Fruit fly (Drosophila melanogaster) whole organism, embryonic: ENCODE results near the gene Lcp65Ab1.

ENCODE experiments used
- Adf1 ChIP-seq: fragments of 200-800 bp; sonication (Bioruptor generic); IDR thresholded peaks from 2 replicates; pipeline ENCODE4 v1.3.6; 2022; ENCODE audit warnings: missing biosample characterization, missing genetic modification characterization
- Antp ChIP-seq: fragments of 200-800 bp; sonication (Bioruptor generic); optimal IDR thresholded peaks from 3 replicates; lab custom pipeline; 2016; ENCODE audit warnings: missing biosample characterization, missing genetic modification characterization
- BEAF-32 ChIP-seq: fragments of 200-800 bp; sonication (Bioruptor generic); optimal IDR thresholded peaks from 3 replicates; lab custom pipeline; 2017; ENCODE audit warnings: missing biosample characterization, missing genetic modification characterization, mild to moderate bottlenecking, moderate library complexity, missing genetic modification reagents
- Bdp1 ChIP-seq: fragments of 200-800 bp; sonication (Bioruptor generic); optimal IDR thresholded peaks from 3 replicates; lab custom pipeline; 2016; ENCODE audit warnings: missing biosample characterization, missing genetic modification characterization
- CG10959 ChIP-seq: fragments of 200-800 bp; sonication (Bioruptor generic); IDR thresholded peaks from 2 replicates; pipeline ENCODE4 v1.3.6; 2022; ENCODE audit warnings: missing biosample characterization, missing genetic modification characterization
- CG11695 ChIP-seq: fragments of 200-800 bp; sonication (Bioruptor generic); IDR thresholded peaks from 3 replicates; pipeline ENCODE4 v1.3.6; 2022; ENCODE audit warnings: missing biosample characterization, missing genetic modification characterization
- CG13424 ChIP-seq: fragments of 200-800 bp; sonication (Bioruptor generic); optimal IDR thresholded peaks from 2 replicates; lab custom pipeline; 2019; ENCODE audit warnings: missing biosample characterization, mild to moderate bottlenecking, missing genetic modification characterization, moderate library complexity
- CG15073 ChIP-seq: fragments of 200-800 bp; sonication (Bioruptor generic); optimal IDR thresholded peaks from 2 replicates; lab custom pipeline; 2016; ENCODE audit warnings: missing biosample characterization, missing genetic modification characterization
- CG15269 ChIP-seq: fragments of 200-800 bp; sonication (Bioruptor generic); optimal IDR thresholded peaks from 2 replicates; lab custom pipeline; 2018; ENCODE audit warnings: missing biosample characterization, mild to moderate bottlenecking, missing genetic modification characterization, moderate library complexity
- CG1647 ChIP-seq: fragments of 200-800 bp; sonication (Bioruptor generic); optimal IDR thresholded peaks from 3 replicates; lab custom pipeline; 2016; ENCODE audit warnings: missing biosample characterization, missing genetic modification characterization
- CG16863 ChIP-seq: fragments of 200-800 bp; sonication (Bioruptor generic); optimal IDR thresholded peaks from 3 replicates; lab custom pipeline; 2016; ENCODE audit warnings: missing biosample characterization, missing genetic modification characterization
- CG1832 ChIP-seq: fragments of 200-800 bp; sonication (Bioruptor generic); optimal IDR thresholded peaks from 2 replicates; lab custom pipeline; 2017; ENCODE audit warnings: missing biosample characterization, mild to moderate bottlenecking, missing genetic modification characterization, inconsistent platforms
- CG18599 ChIP-seq: fragments of 200-800 bp; sonication (Bioruptor generic); optimal IDR thresholded peaks from 3 replicates; lab custom pipeline; 2017; ENCODE audit warnings: missing biosample characterization, missing genetic modification characterization, mild to moderate bottlenecking, moderate library complexity, missing genetic modification reagents
- CG4854 ChIP-seq: fragments of 200-800 bp; sonication (Bioruptor generic); optimal IDR thresholded peaks from 2 replicates; lab custom pipeline; 2016; ENCODE audit warnings: missing biosample characterization, missing genetic modification characterization, inconsistent platforms
- CG7839 ChIP-seq: fragments of 200-800 bp; sonication (Bioruptor generic); optimal IDR thresholded peaks from 3 replicates; lab custom pipeline; 2018; ENCODE audit warnings: missing biosample characterization, mild to moderate bottlenecking, missing genetic modification characterization, moderate library complexity
- CG8944 ChIP-seq: fragments of 200-800 bp; sonication (Bioruptor generic); optimal IDR thresholded peaks from 3 replicates; lab custom pipeline; 2016; ENCODE audit warnings: missing biosample characterization, missing genetic modification characterization
- CG9727 ChIP-seq: fragments of 200-800 bp; sonication (Bioruptor generic); optimal IDR thresholded peaks from 3 replicates; lab custom pipeline; 2017; ENCODE audit warnings: missing biosample characterization, mild to moderate bottlenecking, missing genetic modification characterization
- CG9932 ChIP-seq: fragments of 200-800 bp; sonication (Bioruptor generic); IDR thresholded peaks from 2 replicates; pipeline ENCODE4 v1.3.6; 2022; ENCODE audit warnings: missing biosample characterization, missing genetic modification characterization
- Dip2 ChIP-seq: fragments of 200-800 bp; sonication (Bioruptor generic); IDR thresholded peaks from 2 replicates; pipeline ENCODE4 v1.3.6; 2022; ENCODE audit warnings: missing biosample characterization, missing genetic modification characterization
- Doc2 ChIP-seq: fragments of 200-800 bp; sonication (Bioruptor generic); IDR thresholded peaks from 2 replicates; pipeline ENCODE4 v1.3.6; 2022; ENCODE audit warnings: missing biosample characterization, missing genetic modification characterization
- GATAe ChIP-seq: fragments of 200-800 bp; sonication (Bioruptor generic); conservative IDR thresholded peaks from 2 replicates; pipeline ENCODE4 v1.3.6; 2022; ENCODE audit warnings: missing biosample characterization, missing genetic modification characterization
- HLH3B ChIP-seq: fragments of 200-800 bp; sonication (Bioruptor generic); IDR thresholded peaks from 2 replicates; pipeline ENCODE4 v1.3.6; 2022; ENCODE audit warnings: missing biosample characterization, missing genetic modification characterization
- HLH54F ChIP-seq: fragments of 200-800 bp; sonication (Bioruptor generic); optimal IDR thresholded peaks from 3 replicates; lab custom pipeline; 2016; ENCODE audit warnings: missing biosample characterization, missing genetic modification characterization
- Hand ChIP-seq: fragments of 200-800 bp; sonication (Bioruptor generic); optimal IDR thresholded peaks from 2 replicates; lab custom pipeline; 2017; ENCODE audit warnings: mild to moderate bottlenecking, missing biosample characterization, missing genetic modification reagents, missing genetic modification characterization
- Hr51 ChIP-seq, 2 experiments: fragments of 200-800 bp; sonication (Bioruptor generic); optimal IDR thresholded peaks; 2 replicates in 1 of 2; 3 replicates in 1 of 2; lab custom pipeline; 2016 to 2018; ENCODE audit warnings: missing biosample characterization in 2 of 2, missing genetic modification characterization in 2 of 2, mild to moderate bottlenecking in 1 of 2, moderate library complexity in 1 of 2
- MBD-R2 ChIP-seq: fragments of 200-800 bp; sonication (Bioruptor generic); IDR thresholded peaks from 2 replicates; pipeline ENCODE4 v1.3.6; 2022; ENCODE audit warnings: missing biosample characterization, missing genetic modification characterization
- Med ChIP-seq: fragments of 200-800 bp; sonication (Bioruptor generic); peaks from one replicate; lab custom pipeline; 2016; ENCODE audit warnings: missing biosample characterization, missing genetic modification characterization, mild to moderate bottlenecking, inconsistent platforms, moderate library complexity
- NK7.1 ChIP-seq: fragments of 200-800 bp; sonication (Bioruptor generic); optimal IDR thresholded peaks from 3 replicates; lab custom pipeline; 2016; ENCODE audit warnings: missing biosample characterization, missing genetic modification characterization
- al ChIP-seq: fragments of 200-800 bp; sonication (Bioruptor generic); IDR thresholded peaks from 2 replicates; pipeline ENCODE4 v1.3.6; 2022; ENCODE audit warnings: missing biosample characterization, missing genetic modification characterization
- ap ChIP-seq: fragments of 200-800 bp; sonication (Bioruptor generic); IDR thresholded peaks from 2 replicates; pipeline ENCODE4 v1.3.6; 2022; ENCODE audit warnings: missing biosample characterization, missing genetic modification characterization
- bbx ChIP-seq: fragments of 200-800 bp; sonication (Bioruptor generic); IDR thresholded peaks from 2 replicates; pipeline ENCODE4 v1.3.6; 2022; ENCODE audit warnings: missing biosample characterization, missing genetic modification characterization; ENCODE audit not compliant: partially characterized antibody
- cas ChIP-seq: fragments of 200-800 bp; sonication (Bioruptor generic); IDR thresholded peaks from 2 replicates; pipeline ENCODE4 v1.3.6; 2022; ENCODE audit warnings: missing biosample characterization, missing genetic modification characterization
- cato ChIP-seq: fragments of 200-800 bp; sonication (Bioruptor generic); optimal IDR thresholded peaks from 2 replicates; lab custom pipeline; 2016; ENCODE audit warnings: missing biosample characterization, missing genetic modification characterization, borderline replicate concordance
- cg ChIP-seq: fragments of 200-800 bp; sonication (Bioruptor generic); optimal IDR thresholded peaks from 3 replicates; lab custom pipeline; 2019; ENCODE audit warnings: missing biosample characterization, mild to moderate bottlenecking, missing genetic modification characterization, moderate library complexity
- gcm ChIP-seq: fragments of 200-800 bp; sonication (Bioruptor generic); optimal IDR thresholded peaks from 2 replicates; lab custom pipeline; 2019; ENCODE audit warnings: missing biosample characterization, mild to moderate bottlenecking, missing genetic modification characterization, moderate library complexity
- gt ChIP-seq: fragments of 200-800 bp; sonication (Bioruptor generic); IDR thresholded peaks from 2 replicates; pipeline ENCODE4 v1.3.6; 2022; ENCODE audit warnings: missing biosample characterization, missing genetic modification characterization
- hb ChIP-seq: fragments of 200-800 bp; sonication (Bioruptor generic); IDR thresholded peaks from 3 replicates; pipeline ENCODE4 v1.3.6; 2022; ENCODE audit warnings: missing biosample characterization, missing genetic modification characterization; ENCODE audit not compliant: partially characterized antibody
- lov ChIP-seq, 2 experiments: fragments of 200-800 bp in 1 of 2; fragments of >200 bp in 1 of 2; sonication (Bioruptor generic) in 1 of 2; IDR thresholded peaks in 1 of 2; optimal IDR thresholded peaks in 1 of 2; 2 replicates in 1 of 2; 3 replicates in 1 of 2; pipeline versions ENCODE4 v1.3.6 to Lab custom; 2017 to 2022; ENCODE audit warnings: missing biosample characterization in 1 of 2, missing genetic modification characterization in 1 of 2
- pfk ChIP-seq: fragments of 200-800 bp; sonication (Bioruptor generic); optimal IDR thresholded peaks from 2 replicates; lab custom pipeline; 2018; ENCODE audit warnings: missing biosample characterization, mild to moderate bottlenecking, missing genetic modification characterization, moderate library complexity
- sens ChIP-seq: fragments of 200-800 bp; sonication (Bioruptor generic); peaks from one replicate; lab custom pipeline; 2016; ENCODE audit warnings: missing biosample characterization, missing genetic modification characterization
- seq ChIP-seq: fragments of 200-800 bp; sonication (Bioruptor generic); IDR thresholded peaks from 2 replicates; pipeline ENCODE4 v1.3.6; 2022; ENCODE audit warnings: missing biosample characterization, missing genetic modification characterization
- sima ChIP-seq: fragments of 200-800 bp; sonication (Bioruptor generic); optimal IDR thresholded peaks from 2 replicates; lab custom pipeline; 2016; ENCODE audit warnings: missing biosample characterization, missing genetic modification characterization
- sisA ChIP-seq: fragments of 200-800 bp; sonication (Bioruptor generic); IDR thresholded peaks from 2 replicates; pipeline ENCODE4 v1.3.6; 2022; ENCODE audit warnings: missing biosample characterization, missing genetic modification characterization
- slbo ChIP-seq: fragments of 200-800 bp; sonication (Bioruptor generic); IDR thresholded peaks from 2 replicates; pipeline ENCODE4 v1.3.6; 2022; ENCODE audit warnings: missing biosample characterization, missing genetic modification characterization
- slou ChIP-seq: fragments of 200-800 bp; sonication (Bioruptor generic); optimal IDR thresholded peaks from 3 replicates; lab custom pipeline; 2016; ENCODE audit warnings: missing biosample characterization, missing genetic modification characterization
- tap ChIP-seq: fragments of 200-800 bp; optimal IDR thresholded peaks from 3 replicates; lab custom pipeline; 2019; ENCODE audit warnings: missing biosample characterization, mild to moderate bottlenecking, missing genetic modification characterization, moderate library complexity
- unpg ChIP-seq: fragments of 200-800 bp; sonication (Bioruptor generic); optimal IDR thresholded peaks from 3 replicates; lab custom pipeline; 2018; ENCODE audit warnings: missing biosample characterization, mild to moderate bottlenecking, missing genetic modification characterization, moderate library complexity
- vvl ChIP-seq: fragments of 200-800 bp; sonication (Bioruptor generic); IDR thresholded peaks from 2 replicates; pipeline ENCODE4 v1.3.6; 2022; ENCODE audit warnings: missing biosample characterization, missing genetic modification characterization
- zfh1 ChIP-seq: fragments of 200-800 bp; sonication (Bioruptor generic); IDR thresholded peaks from 3 replicates; pipeline ENCODE4 v1.3.6; 2022; ENCODE audit warnings: missing biosample characterization, missing genetic modification characterization

Gene Lcp65Ab1

DNA sequence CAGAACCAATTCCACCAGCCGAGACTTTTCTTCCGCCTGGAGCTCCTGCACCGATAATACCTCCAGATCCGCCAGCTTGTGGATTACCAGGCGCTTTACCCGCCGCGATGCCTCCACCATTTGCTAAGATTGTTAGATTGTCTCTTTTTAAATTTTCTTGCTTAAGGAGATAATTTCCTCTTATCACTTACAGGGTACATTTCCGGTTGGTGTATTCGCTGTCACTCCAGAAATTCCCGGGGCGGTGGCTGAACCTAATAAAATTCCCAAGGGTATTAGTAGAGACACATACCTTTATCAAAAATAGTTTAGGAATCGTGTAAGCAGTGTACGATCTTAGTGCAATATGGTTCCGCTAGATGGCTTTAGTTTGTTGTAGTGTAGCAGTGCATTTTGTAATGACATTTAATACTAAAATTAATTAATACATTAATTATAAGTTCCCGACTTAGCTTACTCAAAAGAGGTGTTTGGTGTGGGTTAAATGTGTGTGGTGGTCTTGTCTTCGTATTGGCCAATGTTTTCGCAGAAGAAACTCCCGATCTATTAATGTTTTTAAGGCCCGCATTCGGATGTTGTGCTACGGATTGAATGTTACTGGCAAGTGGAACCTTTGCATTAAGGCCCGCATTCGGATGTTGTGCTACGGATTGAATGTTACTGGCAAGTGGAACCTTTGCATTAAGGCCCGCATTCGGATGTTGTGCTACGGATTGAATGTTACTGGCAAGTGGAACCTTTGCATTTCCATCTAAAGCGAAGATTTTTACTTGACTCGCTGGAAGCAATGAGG is 24.5 kb upstream of the Lcp65Ab1 start (continued):
- TF ChIP-seq sima (GFP tag; lab: Kevin White, UChicago) = peak; percentile 54
- TF ChIP-seq Bdp1 (GFP tag; lab: Kevin White, UChicago) = peak; percentile 46
- peak; percentile 62 for TF ChIP-seq tap (tag; lab: Kevin White, UChicago)
- TF ChIP-seq Dip2 (GFP tag; lab: Robert Waterston, UW) = no peak
- TF ChIP-seq slou (GFP tag; lab: Kevin White, UChicago) = peak; percentile 2
- no peak for TF ChIP-seq CG15073 (GFP tag; lab: Kevin White, UChicago)
- peak; percentile 30; the same call in 1 of the 2 replicates for TF ChIP-seq Adf1 (GFP tag; lab: Robert Waterston, UW)
- TF ChIP-seq cg (GFP tag; lab: Kevin White, UChicago) = no peak
- TF ChIP-seq zfh1 (GFP tag; lab: Robert Waterston, UW) = peak; percentile 88
- no peak for TF ChIP-seq HLH54F (GFP tag; lab: Kevin White, UChicago)
- peak; percentile 46 to 53 for TF ChIP-seq Hr51 (GFP tag; optimal IDR thresholded peaks at IDR 0.05; lab: Kevin White, UChicago)
- TF ChIP-seq Med (GFP tag; lab: Kevin White, UChicago) = peak; percentile 97
- peak; percentile 73 for TF ChIP-seq al (GFP tag; lab: Robert Waterston, UW)
- TF ChIP-seq CG8944 (GFP tag; lab: Kevin White, UChicago) = no peak
- peak; percentile 63 for TF ChIP-seq CG15269 (tag; lab: Kevin White, UChicago)
- peak; percentile 69; the same call in 1 of the 2 replicates for TF ChIP-seq CG10959 (GFP tag; lab: Robert Waterston, UW)
- TF ChIP-seq GATAe (GFP tag; lab: Robert Waterston, UW) = no peak
- no peak for TF ChIP-seq CG1832
- TF ChIP-seq vvl (GFP tag; lab: Robert Waterston, UW) = peak; percentile 96
- no peak for TF ChIP-seq cas (GFP tag; lab: Robert Waterston, UW)
- TF ChIP-seq Hand = no peak
- peak; percentile 60 for TF ChIP-seq pfk (GFP tag; lab: Kevin White, UChicago)
- TF ChIP-seq bbx (GFP tag; lab: Robert Waterston, UW) = no peak
- TF ChIP-seq CG1647 (GFP tag; lab: Kevin White, UChicago) = peak; percentile 45
- TF ChIP-seq gt (GFP tag; lab: Robert Waterston, UW) = no peak
- no peak for TF ChIP-seq Doc2
- TF ChIP-seq CG16863 (GFP tag; lab: Kevin White, UChicago) = peak; percentile 25
- no peak for TF ChIP-seq cato (GFP tag; lab: Kevin White, UChicago)
- TF ChIP-seq seq (GFP tag; lab: Robert Waterston, UW) = peak; percentile 79
- TF ChIP-seq MBD-R2 (GFP tag; lab: Robert Waterston, UW) = peak; percentile 45; the same call in 1 of the 2 replicates
- peak; percentile 76 for TF ChIP-seq unpg (GFP tag; lab: Kevin White, UChicago)
- TF ChIP-seq ap (GFP tag; lab: Robert Waterston, UW) = peak; percentile 61
- TF ChIP-seq NK7.1 (GFP tag; lab: Kevin White, UChicago) = peak; percentile 79
- no peak for TF ChIP-seq sisA (GFP tag; lab: Robert Waterston, UW)
- TF ChIP-seq gcm (GFP tag; lab: Kevin White, UChicago) = peak; percentile 54
- TF ChIP-seq Antp (GFP tag; lab: Kevin White, UChicago) = peak; percentile 50
- peak; percentile 81 for TF ChIP-seq CG11695 (GFP tag; lab: Robert Waterston, UW)
- peak; percentile 59; the same call in 1 of the 2 replicates for TF ChIP-seq CG9932 (GFP tag; lab: Robert Waterston, UW)
- no peak for TF ChIP-seq hb (GFP tag; lab: Robert Waterston, UW)
- TF ChIP-seq HLH3B (GFP tag; lab: Robert Waterston, UW) = peak; percentile 80
- peak; percentile 79 for TF ChIP-seq CG18599
- TF ChIP-seq CG9727 (GFP tag; lab: Kevin White, UChicago) = peak; percentile 71
- no peak for TF ChIP-seq lov (optimal IDR thresholded peaks at IDR 0.05; lab: Kevin White, UChicago)
- peak; percentile 97 for TF ChIP-seq lov (GFP tag; IDR thresholded peaks at IDR 0.05; lab: Robert Waterston, UW)
- peak; percentile 77 for TF ChIP-seq CG4854 (GFP tag; lab: Kevin White, UChicago)
- peak; percentile 71 for TF ChIP-seq slbo (GFP tag; lab: Robert Waterston, UW)
- peak; percentile 28 for TF ChIP-seq BEAF-32 (GFP tag; lab: Kevin White, UChicago)
- peak; percentile 63 for TF ChIP-seq CG7839 (tag; lab: Kevin White, UChicago)
- TF ChIP-seq CG13424 (tag; lab: Kevin White, UChicago) = peak; percentile 34
- TF ChIP-seq sens (GFP tag; lab: Kevin White, UChicago) = peak; percentile 98
